Worm (Caenorhabditis elegans) whole organism, young adult: ENCODE measurements around the gene hlh-31.

ENCODE experiments used
- Y95B8A.8 ChIP-seq: fragments of 200-800 bp; sonication (Bioruptor generic); IDR thresholded peaks from 2 replicates; pipeline ENCODE4 v1.3.6; 2022; ENCODE audit warnings: missing genetic modification reagents, missing genetic modification characterization, missing compliant biosample characterization
- ceh-79 ChIP-seq: sonication (generic microtip); optimal IDR thresholded peaks from 2 replicates; lab custom pipeline; 2017; ENCODE audit warnings: mild to moderate bottlenecking, missing genetic modification characterization, missing compliant biosample characterization
- die-1 ChIP-seq: sonication (generic microtip); optimal IDR thresholded peaks from 2 replicates; lab custom pipeline; 2016; ENCODE audit warnings: missing genotype, mild to moderate bottlenecking, missing genetic modification characterization, missing compliant biosample characterization
- mcd-1 ChIP-seq: fragments of 200-800 bp; sonication (Bioruptor generic); IDR thresholded peaks from 2 replicates; pipeline ENCODE4 v1.3.6; 2022; ENCODE audit warnings: missing genetic modification reagents, missing genetic modification characterization, missing compliant biosample characterization
- mel-28 ChIP-seq: sonication (generic microtip); optimal IDR thresholded peaks from 2 replicates; lab custom pipeline; 2016; ENCODE audit warnings: borderline replicate concordance, mild to moderate bottlenecking, missing genetic modification characterization, missing compliant biosample characterization
- nhr-179 ChIP-seq: sonication (generic microtip); optimal IDR thresholded peaks from 2 replicates; lab custom pipeline; 2016; ENCODE audit warnings: mild to moderate bottlenecking, missing genetic modification characterization, missing compliant biosample characterization
- sdz-38 ChIP-seq: sonication (generic microtip); optimal IDR thresholded peaks from 2 replicates; lab custom pipeline; 2016; ENCODE audit warnings: missing genotype, missing genetic modification characterization, missing compliant biosample characterization
- snpc-4 ChIP-seq, 5 experiments: fragments of 150-350 bp in 1 of 5; sonication (generic microtip) in 4 of 5; optimal IDR thresholded peaks; 2 replicates each; lab custom pipeline; 2014 to 2018; ENCODE audit warnings: missing genetic modification characterization in 5 of 5, missing biosample characterization in 3 of 5, antibody characterized with exemption in 2 of 5, mild to moderate bottlenecking in 2 of 5, missing compliant biosample characterization in 2 of 5, missing genotype in 2 of 5, moderate library complexity in 2 of 5, missing genetic modification reagents in 1 of 5

ce11 chrIV:16293889-16294288 lies 36.5 kb downstream of the hlh-31 start:
- no peak for TF ChIP-seq snpc-4 (GFP tag; optimal IDR thresholded peaks at IDR 0.05; lab: Kevin White, UChicago)
- no peak for TF ChIP-seq snpc-4 (tag; optimal IDR thresholded peaks at IDR 0.05; lab: Kevin White, UChicago)
- no peak for TF ChIP-seq ceh-79 (tag; lab: Kevin White, UChicago)
- TF ChIP-seq mel-28, result no peak
- no peak for TF ChIP-seq Y95B8A.8 (GFP tag; lab: Robert Waterston, UW)
- TF ChIP-seq sdz-38, result no peak
- no peak for TF ChIP-seq die-1 (tag; lab: Kevin White, UChicago)
- TF ChIP-seq mcd-1 (GFP tag; lab: Robert Waterston, UW), result no peak
- no peak for TF ChIP-seq nhr-179 (tag; lab: Kevin White, UChicago)
